Fruit fly (Drosophila melanogaster) whole organism, adult: Measurements from ENCODE around the gene Tim17a2.

Source experiments
- CG11617 ChIP-seq: fragments of 200-800 bp; sonication (Bioruptor generic); optimal IDR thresholded peaks from 2 replicates; lab custom pipeline; 2017; ENCODE audit warnings: mild to moderate bottlenecking, missing biosample characterization, missing genetic modification reagents, missing genetic modification characterization
- CG12768 ChIP-seq: fragments of 200-800 bp; sonication (Bioruptor generic); optimal IDR thresholded peaks from 2 replicates; lab custom pipeline; 2017; ENCODE audit warnings: missing biosample characterization, missing genetic modification characterization, mild to moderate bottlenecking, moderate library complexity, missing genetic modification reagents
- CG14711 ChIP-seq: fragments of 200-800 bp; sonication (Bioruptor generic); optimal IDR thresholded peaks from 2 replicates; lab custom pipeline; 2018; ENCODE audit warnings: missing biosample characterization, mild to moderate bottlenecking, missing genetic modification characterization, moderate library complexity
- CG1620 ChIP-seq: fragments of 200-800 bp; sonication (Bioruptor generic); optimal IDR thresholded peaks from 2 replicates; lab custom pipeline; 2016; ENCODE audit warnings: missing biosample characterization, missing genetic modification characterization
- CG33017 ChIP-seq: fragments of 200-800 bp; sonication (Bioruptor generic); optimal IDR thresholded peaks from 2 replicates; lab custom pipeline; 2018; ENCODE audit warnings: missing biosample characterization, mild to moderate bottlenecking, missing genetic modification characterization, moderate library complexity
- CG7045 ChIP-seq: fragments of 200-800 bp; sonication (Bioruptor generic); optimal IDR thresholded peaks from 2 replicates; lab custom pipeline; 2017; ENCODE audit warnings: missing biosample characterization, mild to moderate bottlenecking, missing genetic modification characterization
- Hr96 ChIP-seq: fragments of 200-800 bp; sonication (Bioruptor generic); optimal IDR thresholded peaks from 2 replicates; lab custom pipeline; 2016; ENCODE audit warnings: missing biosample characterization, missing genetic modification characterization
- Mnt ChIP-seq: fragments of 200-800 bp; sonication (Bioruptor generic); optimal IDR thresholded peaks from 2 replicates; lab custom pipeline; 2016; ENCODE audit warnings: missing biosample characterization, mild to moderate bottlenecking, missing genetic modification characterization
- bab1 ChIP-seq: fragments of 200-800 bp; sonication (Bioruptor generic); optimal IDR thresholded peaks from 3 replicates; lab custom pipeline; 2019; ENCODE audit warnings: missing biosample characterization, mild to moderate bottlenecking, missing genetic modification characterization, moderate library complexity
- cic ChIP-seq: fragments of 200-800 bp; sonication (Bioruptor generic); optimal IDR thresholded peaks from 2 replicates; lab custom pipeline; 2017; ENCODE audit warnings: missing biosample characterization, mild to moderate bottlenecking, missing genetic modification characterization, moderate library complexity
- cnc ChIP-seq, 2 experiments: fragments of >200 bp; optimal IDR thresholded peaks; 2 replicates each; lab custom pipeline; 2017
- ovo ChIP-seq: fragments of 200-800 bp; sonication (Bioruptor generic); optimal IDR thresholded peaks from 2 replicates; lab custom pipeline; 2016; ENCODE audit warnings: missing biosample characterization, missing genetic modification characterization
- pad ChIP-seq: fragments of 200-800 bp; sonication (Bioruptor generic); optimal IDR thresholded peaks from 3 replicates; lab custom pipeline; 2017; ENCODE audit warnings: missing biosample characterization, missing genetic modification characterization, mild to moderate bottlenecking, moderate library complexity, missing genetic modification reagents
- toe ChIP-seq: fragments of 200-800 bp; sonication (Bioruptor generic); optimal IDR thresholded peaks from 2 replicates; lab custom pipeline; 2016; ENCODE audit warnings: missing biosample characterization, missing genetic modification characterization

- TF ChIP-seq toe (GFP tag; lab: Kevin White, UChicago): no peak
- TF ChIP-seq Mnt (GFP tag; lab: Kevin White, UChicago): no peak
- TF ChIP-seq pad (GFP tag; lab: Kevin White, UChicago): no peak
- TF ChIP-seq CG14711 (tag; lab: Kevin White, UChicago): no peak
- TF ChIP-seq CG33017 (tag; lab: Kevin White, UChicago): no peak
- TF ChIP-seq CG11617 (GFP tag; lab: Kevin White, UChicago): no peak
- TF ChIP-seq bab1 (GFP tag; lab: Kevin White, UChicago): no peak
- no peak for TF ChIP-seq CG7045 (GFP tag; lab: Kevin White, UChicago)
- no peak for TF ChIP-seq cnc (optimal IDR thresholded peaks at IDR 0.05; lab: Kevin White, UChicago)
- no peak for TF ChIP-seq ovo (GFP tag; lab: Kevin White, UChicago)
- TF ChIP-seq Hr96 (GFP tag; lab: Kevin White, UChicago): no peak
- peak; percentile 36 for TF ChIP-seq cic (GFP tag; lab: Kevin White, UChicago)
- no peak for TF ChIP-seq CG1620
- TF ChIP-seq CG12768 (GFP tag; lab: Kevin White, UChicago): no peak
These were observed 24.6 kb upstream of the Tim17a2 start for dm6 chr3R:5286918-5287636.
